Fruit fly (Drosophila melanogaster): ENCODE results near the gene Cyp303a1.

- TF ChIP-seq CG13204 (GFP tag; optimal IDR thresholded peaks at IDR 0.05) (no peak), CG9948 (tag; optimal IDR thresholded peaks at IDR 0.05) (no peak), Pif1A (GFP tag; optimal IDR thresholded peaks at IDR 0.05) (no peak), Pif1B (GFP tag; optimal IDR thresholded peaks at IDR 0.05) (no peak), Snoo (tag; optimal IDR thresholded peaks at IDR 0.05) (no peak), CG8159 (tag; optimal IDR thresholded peaks at IDR 0.05) (no peak), D1 (tag; optimal IDR thresholded peaks at IDR 0.05) (no peak), gl (tag; optimal IDR thresholded peaks at IDR 0.05) (no peak), CG14655 (GFP tag; optimal IDR thresholded peaks at IDR 0.05) (no peak), EcR (GFP tag; optimal IDR thresholded peaks at IDR 0.05) (no peak), Ets98B (GFP tag; IDR thresholded peaks at IDR 0.05) (peak; percentile 16; the same call in 1 of the 2 replicates)
Observed at dm6 chr2L:16292975-16293501, 945 bp upstream of the Cyp303a1 start, which contains the start of gene CG13258.

Data from whole organism, pupa.